Fruit fly (Drosophila melanogaster): ENCODE data around the gene Argk1.
A peak's percentile ranks its signal among the peaks of the same experiment; 100 is the strongest.

Gene Argk1

DNA sequence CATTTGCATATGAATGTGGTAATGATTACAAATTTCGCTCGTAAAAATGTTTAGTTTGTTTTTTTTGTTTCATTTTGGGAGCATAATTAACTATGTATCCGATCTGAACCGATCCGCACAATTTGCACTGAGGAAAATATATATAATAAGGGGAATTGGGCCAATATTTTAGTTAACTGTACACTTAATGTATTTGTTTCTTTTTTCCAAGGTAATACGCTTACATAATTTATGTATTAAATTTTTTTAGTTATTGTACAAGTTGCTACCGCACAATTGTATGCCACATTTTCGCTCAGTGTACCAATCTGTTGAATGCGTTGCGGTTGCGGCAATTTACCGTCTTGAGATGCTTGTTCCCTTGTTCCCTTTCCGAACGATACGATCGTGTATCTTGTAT, 40.1 kb downstream of the Argk1 start:
- TF ChIP-seq Eip78C (GFP tag) (peak; percentile 82), dac (GFP tag; optimal IDR thresholded peaks at IDR 0.05) (no peak), CG1621 (tag; optimal IDR thresholded peaks at IDR 0.05) (no peak), Ets21C (GFP tag; optimal IDR thresholded peaks at IDR 0.05) (no peak), CG32006 (GFP tag; optimal IDR thresholded peaks at IDR 0.05) (peak; percentile 4), CG6854 (GFP tag; optimal IDR thresholded peaks at IDR 0.05) (no peak), ss (GFP tag; optimal IDR thresholded peaks at IDR 0.05) (peak in 1 of 2 experiments; percentile 31), CG3919 (GFP tag; optimal IDR thresholded peaks at IDR 0.05) (peak; percentile 33), CG6808 (GFP tag; optimal IDR thresholded peaks at IDR 0.05) (no peak), CG9139 (GFP tag; optimal IDR thresholded peaks at IDR 0.05) (no peak), Eip75B (GFP tag; optimal IDR thresholded peaks at IDR 0.05) (peak; percentile 13), CG11762 (GFP tag; optimal IDR thresholded peaks at IDR 0.05; ENCODE audit: insufficient read depth) (no peak), esn (GFP tag; optimal IDR thresholded peaks at IDR 0.05) (no peak), CG6792 (GFP tag; optimal IDR thresholded peaks at IDR 0.05) (no peak), Smox (GFP tag; optimal IDR thresholded peaks at IDR 0.05) (no peak), CG11902 (GFP tag; optimal IDR thresholded peaks at IDR 0.05) (no peak), acj6 (GFP tag; optimal IDR thresholded peaks at IDR 0.05) (peak; percentile 8), fd85E (GFP tag; optimal IDR thresholded peaks at IDR 0.05) (no peak), salr (GFP tag; optimal IDR thresholded peaks at IDR 0.05) (no peak), CG31627 (GFP tag; optimal IDR thresholded peaks at IDR 0.05) (no peak), Lpt (GFP tag; optimal IDR thresholded peaks at IDR 0.05) (no peak), fkh (GFP tag; optimal IDR thresholded peaks at IDR 0.05) (no peak), cyc (GFP tag; optimal IDR thresholded peaks at IDR 0.05) (no peak), Sox102F (GFP tag; optimal IDR thresholded peaks at IDR 0.05) (no peak), CG16779 (tag; optimal IDR thresholded peaks at IDR 0.05) (no peak), CG10669 (GFP tag; optimal IDR thresholded peaks at IDR 0.05) (peak; percentile 11), Sox15 (GFP tag; optimal IDR thresholded peaks at IDR 0.05) (no peak), CG6163 (GFP tag; IDR thresholded peaks at IDR 0.05) (peak; percentile 55; the same call in 2 of the 3 replicates), Ets96B (tag; optimal IDR thresholded peaks at IDR 0.05) (peak; percentile 15), Hr4 (GFP tag; optimal IDR thresholded peaks at IDR 0.05) (no peak), spab (GFP tag; optimal IDR thresholded peaks at IDR 0.05) (no peak), Met (GFP tag; optimal IDR thresholded peaks at IDR 0.05) (no peak), Sox14 (GFP tag; optimal IDR thresholded peaks at IDR 0.05) (no peak), Blimp-1 (GFP tag; optimal IDR thresholded peaks at IDR 0.05) (no peak), CG8632 (GFP tag; optimal IDR thresholded peaks at IDR 0.05) (no peak), CG8319 (GFP tag; optimal IDR thresholded peaks at IDR 0.05) (no peak), topi (GFP tag; optimal IDR thresholded peaks at IDR 0.05) (no peak), Gug (GFP tag; IDR thresholded peaks at IDR 0.05) (no peak), CG15336 (GFP tag; IDR thresholded peaks at IDR 0.05) (no peak), CG6276 (GFP tag; optimal IDR thresholded peaks at IDR 0.05) (no peak), dsx (GFP tag; optimal IDR thresholded peaks at IDR 0.05; ENCODE audit: poor library complexity, severe bottlenecking) (peak; percentile 5), CG34406 (GFP tag; optimal IDR thresholded peaks at IDR 0.05) (no peak), Hr38 (GFP tag; optimal IDR thresholded peaks at IDR 0.05) (no peak), fd59A (GFP tag; optimal IDR thresholded peaks at IDR 0.05) (no peak), svp (GFP tag) (no peak), Eip93F (GFP tag; optimal IDR thresholded peaks at IDR 0.05) (no peak), CG7368 (GFP tag; optimal IDR thresholded peaks at IDR 0.05) (no peak), net (GFP tag; optimal IDR thresholded peaks at IDR 0.05) (no peak), Hr39 (GFP tag; optimal IDR thresholded peaks at IDR 0.05) (no peak), CG4318 (GFP tag; optimal IDR thresholded peaks at IDR 0.05) (no peak), CG3032 (tag; optimal IDR thresholded peaks at IDR 0.05) (peak; percentile 10), pdm3 (GFP tag; optimal IDR thresholded peaks at IDR 0.05) (peak; percentile 16), CG11294 (GFP tag; IDR thresholded peaks at IDR 0.05) (no peak)

Data from whole organism, prepupa.